Worm (Caenorhabditis elegans): ENCODE measurements around the gene mltn-5.

Gene mltn-5

DNA sequence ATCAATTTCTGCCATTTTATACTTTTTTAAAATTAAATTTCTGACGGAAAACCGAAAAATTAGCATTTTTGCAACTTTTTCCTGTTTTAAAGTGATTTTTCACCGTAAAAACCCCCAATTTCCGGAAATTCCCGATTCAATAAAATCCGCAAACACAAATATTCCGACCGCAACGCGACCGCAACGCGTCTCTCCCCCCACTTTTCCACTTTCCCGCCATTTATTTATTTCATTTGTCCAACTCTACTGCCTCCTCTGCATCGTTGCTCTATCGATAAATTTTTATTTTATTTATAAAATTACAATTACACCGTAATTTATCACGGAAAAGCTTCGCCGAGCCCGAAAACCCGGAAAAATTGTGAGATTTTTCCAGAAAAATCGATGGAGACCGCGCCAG is 36.7 kb upstream of the mltn-5 start, which contains the start of gene mcd-1 (continued):
- no peak for TF ChIP-seq mef-2 (tag; optimal IDR thresholded peaks at IDR 0.05)
- no peak for TF ChIP-seq pax-3 (tag; optimal IDR thresholded peaks at IDR 0.05)
- TF ChIP-seq unc-30 (tag; optimal IDR thresholded peaks at IDR 0.05): no peak
- peak; percentile 32 for TF ChIP-seq tbx-2 (tag; optimal IDR thresholded peaks at IDR 0.05)
- TF ChIP-seq elt-2 (tag; optimal IDR thresholded peaks at IDR 0.05): no peak
- no peak for TF ChIP-seq hlh-17 (GFP tag; optimal IDR thresholded peaks at IDR 0.05; ENCODE audit: borderline replicate concordance)
- TF ChIP-seq isw-1 (GFP tag; IDR thresholded peaks at IDR 0.05): peak; percentile 32
- TF ChIP-seq C34B4.2 (tag; optimal IDR thresholded peaks at IDR 0.05): no peak
- TF ChIP-seq efl-3 (GFP tag; optimal IDR thresholded peaks at IDR 0.05): no peak
- no peak for TF ChIP-seq lir-3 (tag; optimal IDR thresholded peaks at IDR 0.05; ENCODE audit: poor library complexity)
- no peak for TF ChIP-seq unc-98 (GFP tag; IDR thresholded peaks at IDR 0.05)
- no peak for TF ChIP-seq zag-1 (tag; optimal IDR thresholded peaks at IDR 0.05)
- no peak for TF ChIP-seq sptf-1 (tag; optimal IDR thresholded peaks at IDR 0.05)
- TF ChIP-seq aha-1 (tag; optimal IDR thresholded peaks at IDR 0.05): no peak
- TF ChIP-seq irx-1 (tag; optimal IDR thresholded peaks at IDR 0.05): no peak
- TF ChIP-seq nhr-77 (tag; optimal IDR thresholded peaks at IDR 0.05): peak; percentile 87
- peak; percentile 17; the same call in 1 of the 2 replicates for TF ChIP-seq nhr-19 (GFP tag; conservative IDR thresholded peaks at IDR 0.05)
- no peak for TF ChIP-seq lin-14 (GFP tag; optimal IDR thresholded peaks at IDR 0.05)
- TF ChIP-seq snu-23 (GFP tag; optimal IDR thresholded peaks at IDR 0.05): peak; percentile 65
- TF ChIP-seq C04F5.9 (tag; optimal IDR thresholded peaks at IDR 0.05): no peak
- TF ChIP-seq grh-1 (GFP tag; IDR thresholded peaks at IDR 0.05): no peak
- TF ChIP-seq nhr-76 (tag; optimal IDR thresholded peaks at IDR 0.05): no peak
- peak; percentile 64 to 90 for TF ChIP-seq lsy-2 (tag; optimal IDR thresholded peaks at IDR 0.05)
- no peak for TF ChIP-seq snpc-4 (tag; optimal IDR thresholded peaks at IDR 0.05)
- no peak for TF ChIP-seq alr-1 (tag; optimal IDR thresholded peaks at IDR 0.05; ENCODE audit: borderline replicate concordance)
- peak; percentile 92 for TF ChIP-seq lin-15B (tag; optimal IDR thresholded peaks at IDR 0.05)
- peak; percentile 65 for TF ChIP-seq nhr-47 (tag; optimal IDR thresholded peaks at IDR 0.05)
- TF ChIP-seq nhr-11 (tag; optimal IDR thresholded peaks at IDR 0.05): no peak
- TF ChIP-seq ceh-63 (GFP tag; optimal IDR thresholded peaks at IDR 0.05): no peak
- peak in 1 of 2 experiments; percentile 38 for TF ChIP-seq mdl-1 (tag; optimal IDR thresholded peaks at IDR 0.05)
- no peak for TF ChIP-seq unc-62 (GFP tag; optimal IDR thresholded peaks at IDR 0.05)
- TF ChIP-seq lin-39 (tag; optimal IDR thresholded peaks at IDR 0.05): no peak
- TF ChIP-seq lin-13 (GFP tag; optimal IDR thresholded peaks at IDR 0.05): peak; percentile 67
- no peak for TF ChIP-seq nhr-84 (tag; optimal IDR thresholded peaks at IDR 0.05)
- TF ChIP-seq swsn-7 (tag; optimal IDR thresholded peaks at IDR 0.05): peak; percentile 21
- no peak for TF ChIP-seq aly-2 (tag; optimal IDR thresholded peaks at IDR 0.05)
- peak; percentile 43 for TF ChIP-seq skn-1 (tag; optimal IDR thresholded peaks at IDR 0.05)
- TF ChIP-seq tlp-1 (tag; optimal IDR thresholded peaks at IDR 0.05): no peak
- no peak for TF ChIP-seq fkh-4 (tag; optimal IDR thresholded peaks at IDR 0.05; ENCODE audit: borderline replicate concordance)
- TF ChIP-seq sup-37 (GFP tag; optimal IDR thresholded peaks at IDR 0.05): no peak
- no peak for TF ChIP-seq pag-3 (tag; optimal IDR thresholded peaks at IDR 0.05; ENCODE audit: borderline replicate concordance, insufficient read depth)
- TF ChIP-seq egl-27 (tag; optimal IDR thresholded peaks at IDR 0.05): no peak
- TF ChIP-seq nhr-71 (tag; optimal IDR thresholded peaks at IDR 0.05): peak; percentile 75
- TF ChIP-seq ceh-8 (GFP tag; optimal IDR thresholded peaks at IDR 0.05): no peak
- peak; percentile 15 for TF ChIP-seq nhr-90 (tag; optimal IDR thresholded peaks at IDR 0.05; ENCODE audit: poor library complexity)
- no peak for TF ChIP-seq pqm-1 (tag; optimal IDR thresholded peaks at IDR 0.05)
- TF ChIP-seq dpl-1 (GFP tag; optimal IDR thresholded peaks at IDR 0.05): peak; percentile 81 to 90 (median 81)
- TF ChIP-seq ztf-11 (tag; optimal IDR thresholded peaks at IDR 0.05): no peak
- TF ChIP-seq ceh-82 (tag; optimal IDR thresholded peaks at IDR 0.05): peak in 1 of 3 experiments; percentile 46
- TF ChIP-seq vab-15 (tag; optimal IDR thresholded peaks at IDR 0.05): no peak
- TF ChIP-seq jun-1 (tag; optimal IDR thresholded peaks at IDR 0.05): no peak
- TF ChIP-seq nhr-85 (tag): peak; percentile 69
- peak; percentile 22 for TF ChIP-seq F16B12.6 (tag; optimal IDR thresholded peaks at IDR 0.05)

Data from whole organism, L1 larva.